Worm (Caenorhabditis elegans): ENCODE data around the gene emb-1.

DNA sequence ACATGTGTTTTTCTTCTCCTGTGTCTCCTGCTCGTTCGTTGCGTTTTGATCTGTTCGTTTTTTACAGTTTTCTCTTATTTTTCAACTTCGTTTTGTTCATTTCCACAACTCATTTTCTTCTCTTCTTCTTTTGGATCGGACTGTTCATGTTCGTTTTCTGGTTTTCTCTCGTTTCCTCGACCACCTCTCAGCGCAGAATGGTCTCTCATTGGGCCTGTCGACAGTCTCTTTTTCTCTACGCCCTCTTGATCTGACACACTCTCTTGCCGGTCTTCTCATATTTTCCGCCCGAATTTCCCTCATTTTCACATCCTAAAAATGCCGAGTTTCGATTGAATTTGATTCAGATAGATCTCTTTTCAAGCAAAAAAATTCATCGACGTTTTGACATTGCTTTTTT is 8.4 kb downstream of the emb-1 start:
- no peak for TF ChIP-seq ztf-11 (tag; optimal IDR thresholded peaks at IDR 0.05)
- TF ChIP-seq elt-3 (tag; optimal IDR thresholded peaks at IDR 0.05), result no peak
- TF ChIP-seq egl-27 (tag; optimal IDR thresholded peaks at IDR 0.05), result no peak
- TF ChIP-seq unc-62 (GFP tag; optimal IDR thresholded peaks at IDR 0.05), result no peak
- no peak for TF ChIP-seq ama-1 (optimal IDR thresholded peaks at IDR 0.05)

Measured in whole organism, L2 larva.